Worm (Caenorhabditis elegans) whole organism, L1 larva: ENCODE data around the gene sre-1.

Experiments
- C04F5.9 ChIP-seq: sonication (generic microtip); optimal IDR thresholded peaks from 2 replicates; lab custom pipeline; 2016; ENCODE audit warnings: missing genetic modification characterization, missing compliant biosample characterization
- F16B12.6 ChIP-seq: fragments of 150-350 bp; optimal IDR thresholded peaks from 2 replicates; lab custom pipeline; 2014; ENCODE audit warnings: missing biosample characterization, missing genetic modification characterization
- blmp-1 ChIP-seq: fragments of 150-350 bp; optimal IDR thresholded peaks from 2 replicates; lab custom pipeline; 2014; ENCODE audit warnings: missing biosample characterization, missing genetic modification characterization
- ceh-63 ChIP-seq: fragments of 200-800 bp; sonication (Bioruptor generic); optimal IDR thresholded peaks from 2 replicates; lab custom pipeline; 2018; ENCODE audit warnings: mild to moderate bottlenecking, missing genetic modification characterization, missing compliant biosample characterization
- ceh-8 ChIP-seq: fragments of 200-800 bp; sonication (Bioruptor generic); optimal IDR thresholded peaks from 2 replicates; lab custom pipeline; 2018; ENCODE audit warnings: mild to moderate bottlenecking, missing genetic modification characterization, moderate library complexity, missing compliant biosample characterization
- ceh-88 ChIP-seq: fragments of 200-800 bp; sonication (Bioruptor generic); IDR thresholded peaks from 2 replicates; pipeline ENCODE4 v1.3.6; 2022; ENCODE audit warnings: missing genetic modification characterization, missing compliant biosample characterization
- ceh-90 ChIP-seq: sonication (generic microtip); optimal IDR thresholded peaks from 2 replicates; lab custom pipeline; 2016; ENCODE audit warnings: missing genetic modification characterization, missing compliant biosample characterization
- dpl-1 ChIP-seq, 3 experiments: fragments of 150-350 bp in 2 of 3; sonication (generic microtip) in 1 of 3; optimal IDR thresholded peaks; 2 replicates each; lab custom pipeline; 2014 to 2017; ENCODE audit warnings: missing biosample characterization in 3 of 3, missing genetic modification characterization in 3 of 3, missing genetic modification reagents in 3 of 3
- dsc-1 ChIP-seq: sonication (generic microtip); optimal IDR thresholded peaks from 2 replicates; lab custom pipeline; 2016; ENCODE audit warnings: mild to moderate bottlenecking, missing genetic modification characterization, missing compliant biosample characterization
- efl-1 ChIP-seq, 4 experiments: fragments of 150-350 bp; optimal IDR thresholded peaks in 3 of 4; peaks in 1 of 4; 1 replicate in 1 of 4; 2 replicates in 3 of 4; lab custom pipeline; 2014; ENCODE audit warnings: missing biosample characterization in 2 of 4, missing genetic modification characterization in 2 of 4, missing genetic modification reagents in 2 of 4
- efl-3 ChIP-seq: fragments of 200-800 bp; sonication (Bioruptor generic); optimal IDR thresholded peaks from 2 replicates; lab custom pipeline; 2018; ENCODE audit warnings: mild to moderate bottlenecking, missing genetic modification characterization, missing compliant biosample characterization
- egl-13 ChIP-seq: sonication (generic microtip); optimal IDR thresholded peaks from 2 replicates; lab custom pipeline; 2016; ENCODE audit warnings: missing genotype, missing genetic modification reagents, missing genetic modification characterization, missing compliant biosample characterization
- elt-2 ChIP-seq: sonication (generic microtip); optimal IDR thresholded peaks from 2 replicates; lab custom pipeline; 2016; ENCODE audit warnings: missing genetic modification characterization, mild to moderate bottlenecking, inconsistent platforms, missing compliant biosample characterization, missing genetic modification reagents
- elt-3 ChIP-seq, 6 experiments: fragments of 150-350 bp in 1 of 6; sonication (generic microtip); optimal IDR thresholded peaks; 2 replicates each; lab custom pipeline; 2017 to 2018; ENCODE audit warnings: missing biosample characterization in 6 of 6, missing genetic modification characterization in 6 of 6, inconsistent platforms in 1 of 6
- fkh-8 ChIP-seq: sonication (generic microtip); optimal IDR thresholded peaks from 2 replicates; lab custom pipeline; 2016; ENCODE audit warnings: mild to moderate bottlenecking, missing genetic modification characterization, missing compliant biosample characterization
- fos-1 ChIP-seq: fragments of 150-350 bp; optimal IDR thresholded peaks from 2 replicates; lab custom pipeline; 2014; ENCODE audit warnings: missing biosample characterization, missing genetic modification characterization
- hlh-17 ChIP-seq: fragments of 200-800 bp; sonication (Bioruptor generic); optimal IDR thresholded peaks from 2 replicates; lab custom pipeline; 2018; ENCODE audit warnings: missing genetic modification characterization, mild to moderate bottlenecking, missing compliant biosample characterization, moderate library complexity, borderline replicate concordance
- hlh-4 ChIP-seq: sonication (generic microtip); optimal IDR thresholded peaks from 2 replicates; lab custom pipeline; 2016; ENCODE audit warnings: mild to moderate bottlenecking, missing genetic modification characterization, missing compliant biosample characterization
- lin-13 ChIP-seq: fragments of 150-350 bp; optimal IDR thresholded peaks from 2 replicates; lab custom pipeline; 2014; ENCODE audit warnings: missing biosample characterization, missing genetic modification reagents, missing genetic modification characterization
- lin-15B ChIP-seq: fragments of 150-350 bp; sonication (generic microtip); optimal IDR thresholded peaks from 3 replicates; lab custom pipeline; 2014; ENCODE audit warnings: missing biosample characterization, missing genetic modification characterization
- lir-3 ChIP-seq: sonication (generic microtip); optimal IDR thresholded peaks from 2 replicates; lab custom pipeline; 2016; ENCODE audit warnings: mild to moderate bottlenecking, missing genetic modification characterization, moderate library complexity, missing compliant biosample characterization; ENCODE audit not compliant: poor library complexity
- lsy-2 ChIP-seq, 2 experiments: fragments of 150-350 bp; optimal IDR thresholded peaks; 2 replicates each; lab custom pipeline; 2014; ENCODE audit warnings: missing biosample characterization in 2 of 2, missing genetic modification characterization in 2 of 2
- mef-2 ChIP-seq: fragments of 150-350 bp; optimal IDR thresholded peaks from 2 replicates; lab custom pipeline; 2014; ENCODE audit warnings: missing biosample characterization, missing genetic modification characterization
- mep-1 ChIP-seq: fragments of 150-350 bp; optimal IDR thresholded peaks from 2 replicates; lab custom pipeline; 2014; ENCODE audit warnings: missing biosample characterization, missing genetic modification characterization
- nhr-11 ChIP-seq: fragments of 150-350 bp; optimal IDR thresholded peaks from 2 replicates; lab custom pipeline; 2014; ENCODE audit warnings: missing biosample characterization, missing genetic modification characterization
- nhr-19 ChIP-seq: fragments of 200-800 bp; sonication (Bioruptor generic); conservative IDR thresholded peaks from 2 replicates; pipeline ENCODE4 v1.3.6; 2022; ENCODE audit warnings: missing genetic modification characterization, missing compliant biosample characterization
- nhr-20 ChIP-seq: sonication (generic microtip); optimal IDR thresholded peaks from 2 replicates; lab custom pipeline; 2016; ENCODE audit warnings: mild to moderate bottlenecking, missing genetic modification characterization, missing compliant biosample characterization
- nhr-47 ChIP-seq: sonication (generic microtip); optimal IDR thresholded peaks from 2 replicates; lab custom pipeline; 2016; ENCODE audit warnings: mild to moderate bottlenecking, missing genetic modification characterization, moderate library complexity, missing compliant biosample characterization
- nhr-76 ChIP-seq: sonication (generic microtip); optimal IDR thresholded peaks from 2 replicates; lab custom pipeline; 2017; ENCODE audit warnings: missing biosample characterization, missing genetic modification characterization
- nhr-77 ChIP-seq: fragments of 150-350 bp; optimal IDR thresholded peaks from 2 replicates; lab custom pipeline; 2014; ENCODE audit warnings: missing biosample characterization, missing genetic modification characterization
- nhr-84 ChIP-seq: sonication (generic microtip); optimal IDR thresholded peaks from 2 replicates; lab custom pipeline; 2017; ENCODE audit warnings: missing biosample characterization, missing genetic modification characterization
- nhr-90 ChIP-seq: sonication (generic microtip); optimal IDR thresholded peaks from 2 replicates; lab custom pipeline; 2016; ENCODE audit warnings: mild to moderate bottlenecking, missing genetic modification characterization, missing compliant biosample characterization; ENCODE audit not compliant: poor library complexity
- pax-3 ChIP-seq: fragments of 200-800 bp; sonication (Bioruptor generic); optimal IDR thresholded peaks from 2 replicates; lab custom pipeline; 2018; ENCODE audit warnings: mild to moderate bottlenecking, missing genetic modification characterization, moderate library complexity, missing compliant biosample characterization
- skn-1 ChIP-seq: fragments of 150-350 bp; optimal IDR thresholded peaks from 2 replicates; lab custom pipeline; 2014; ENCODE audit warnings: missing biosample characterization, missing genetic modification characterization
- sptf-1 ChIP-seq: fragments of 150-350 bp; optimal IDR thresholded peaks from 2 replicates; lab custom pipeline; 2014; ENCODE audit warnings: missing biosample characterization, missing genetic modification characterization
- unc-130 ChIP-seq: fragments of 150-350 bp; optimal IDR thresholded peaks from 2 replicates; lab custom pipeline; 2017; ENCODE audit warnings: missing biosample characterization, missing genetic modification characterization, inconsistent platforms
- unc-62 ChIP-seq: fragments of 150-350 bp; optimal IDR thresholded peaks from 2 replicates; lab custom pipeline; 2014; ENCODE audit warnings: missing biosample characterization, missing genetic modification reagents, missing genetic modification characterization
- unc-98 ChIP-seq: fragments of 200-800 bp; sonication (Bioruptor generic); IDR thresholded peaks from 2 replicates; pipeline ENCODE4 v1.3.6; 2022; ENCODE audit warnings: missing genetic modification characterization, missing compliant biosample characterization
- xbp-1 ChIP-seq: sonication (generic microtip); optimal IDR thresholded peaks from 2 replicates; lab custom pipeline; 2016; ENCODE audit warnings: missing genetic modification characterization, missing compliant biosample characterization
- ztf-4 ChIP-seq: fragments of 150-350 bp; optimal IDR thresholded peaks from 2 replicates; lab custom pipeline; 2014; ENCODE audit warnings: missing biosample characterization, missing genetic modification characterization

Gene sre-1

DNA sequence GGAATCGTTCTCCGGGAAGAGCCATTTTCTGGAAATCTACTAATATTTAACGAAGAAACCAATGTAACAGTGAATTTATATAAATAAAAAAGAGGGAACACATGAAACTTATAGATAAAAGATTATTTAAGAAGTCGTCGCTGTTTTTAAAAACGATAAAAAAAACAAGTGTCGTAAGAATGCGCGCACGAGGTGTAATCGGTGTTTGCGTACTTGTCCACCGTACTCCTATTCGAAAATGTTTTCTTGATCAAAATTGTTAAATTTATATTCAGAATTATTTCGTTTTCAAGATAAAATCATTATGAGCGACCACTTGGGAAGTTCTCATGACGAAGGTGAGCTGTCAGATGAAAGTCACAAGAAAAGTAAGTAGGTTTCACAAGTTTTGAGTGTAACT lies 10.5 kb upstream of the sre-1 start, which contains the start of the genes moa-2 and cdk-11.1 (continued):
- TF ChIP-seq elt-3 (tag; optimal IDR thresholded peaks at IDR 0.05; lab: Kevin White, UChicago), result peak in 1 of 6 experiments; percentile 15
- no peak for TF ChIP-seq lin-13
- no peak for TF ChIP-seq lin-15B
- no peak for TF ChIP-seq egl-13
- no peak for TF ChIP-seq ceh-88 (GFP tag; lab: Robert Waterston, UW)
- TF ChIP-seq F16B12.6 (tag; lab: Kevin White, UChicago), result peak; percentile 78
- TF ChIP-seq nhr-47 (tag; lab: Kevin White, UChicago), result no peak
- no peak for TF ChIP-seq fkh-8 (tag; lab: Kevin White, UChicago)
- TF ChIP-seq C04F5.9, result no peak
- TF ChIP-seq nhr-76 (tag; lab: Kevin White, UChicago), result no peak
- TF ChIP-seq nhr-19 (GFP tag; lab: Robert Waterston, UW), result no peak
- no peak for TF ChIP-seq nhr-90
- TF ChIP-seq blmp-1, result peak; percentile 34
- no peak for TF ChIP-seq unc-98 (GFP tag; lab: Robert Waterston, UW)
- TF ChIP-seq hlh-17 (GFP tag; lab: Kevin White, UChicago), result no peak
- no peak for TF ChIP-seq nhr-11 (tag; lab: Kevin White, UChicago)
- no peak for TF ChIP-seq efl-3 (GFP tag; lab: Kevin White, UChicago)
- TF ChIP-seq dpl-1 (GFP tag; optimal IDR thresholded peaks at IDR 0.05; lab: Kevin White, UChicago), result peak; percentile 18 to 51 (median 30)
- no peak for TF ChIP-seq hlh-4 (tag; lab: Kevin White, UChicago)
- TF ChIP-seq ceh-63, result no peak
- TF ChIP-seq nhr-77 (tag; lab: Kevin White, UChicago), result no peak
- no peak for TF ChIP-seq sptf-1 (tag; lab: Kevin White, UChicago)
- peak; percentile 88 to 98 for TF ChIP-seq lsy-2 (tag; optimal IDR thresholded peaks at IDR 0.05; lab: Kevin White, UChicago)
- no peak for TF ChIP-seq pax-3
- TF ChIP-seq nhr-84 (tag; lab: Kevin White, UChicago), result no peak
- TF ChIP-seq lir-3 (tag; lab: Kevin White, UChicago), result no peak
- TF ChIP-seq fos-1 (tag; lab: Kevin White, UChicago), result no peak
- no peak for TF ChIP-seq unc-62 (GFP tag; lab: Kevin White, UChicago)
- TF ChIP-seq mep-1 (tag; lab: Kevin White, UChicago), result peak; percentile 53
- TF ChIP-seq ceh-8 (GFP tag; lab: Kevin White, UChicago), result no peak
- peak; percentile 66 for TF ChIP-seq unc-130 (tag; lab: Kevin White, UChicago)
- TF ChIP-seq skn-1 (tag; lab: Kevin White, UChicago), result peak; percentile 40
- TF ChIP-seq ztf-4 (tag; lab: Kevin White, UChicago), result no peak

DNA sequence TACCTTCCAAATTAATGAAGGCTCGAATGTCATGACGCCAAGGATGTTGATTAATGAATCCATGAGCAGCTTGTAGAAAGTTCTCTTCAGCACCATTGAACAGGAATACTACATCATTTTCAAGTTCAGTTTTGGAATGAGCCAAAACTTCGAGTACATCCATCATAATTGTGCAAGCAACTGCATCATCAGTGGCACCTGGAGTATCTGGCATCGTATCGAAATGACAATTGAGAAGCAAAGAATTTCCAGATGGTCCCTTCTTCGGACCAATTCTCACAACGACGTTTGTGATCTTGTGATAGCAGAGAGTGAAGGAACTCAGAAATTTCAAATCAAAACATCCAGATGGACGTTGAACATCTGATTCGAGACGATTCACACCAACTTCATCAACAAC lies 5.1 kb upstream of the sre-1 start:
- no peak for TF ChIP-seq dpl-1 (GFP tag; optimal IDR thresholded peaks at IDR 0.05; lab: Kevin White, UChicago)

DNA sequence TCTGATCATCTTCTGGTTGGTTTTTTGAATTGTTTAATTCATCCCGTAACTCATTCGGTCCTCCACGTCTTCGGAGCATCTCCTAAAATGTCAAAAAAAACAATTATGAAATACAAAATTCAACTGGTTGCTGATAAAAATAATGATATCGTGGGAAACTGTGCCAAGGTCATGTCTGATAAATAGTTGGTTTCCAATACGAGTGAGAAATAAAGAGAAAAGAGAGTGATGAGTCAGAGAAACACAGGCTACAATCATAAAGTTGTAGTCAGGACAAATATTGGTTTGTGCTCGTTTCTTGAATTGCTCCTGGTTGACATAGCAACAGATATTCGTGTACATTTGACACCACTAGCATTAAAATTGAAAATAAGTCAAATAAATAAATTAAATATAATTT lies 4.4 kb upstream of the sre-1 start, which contains the start of gene B0495.7:
Gene B0495.7, minus strand, starts transcription at position 82 of the 400 bp plus-strand sequence.
- no peak for TF ChIP-seq nhr-20 (tag; lab: Kevin White, UChicago)
- no peak for TF ChIP-seq xbp-1
- TF ChIP-seq efl-1 (optimal IDR thresholded peaks at IDR 0.05; lab: Kevin White, UChicago), result no peak
- TF ChIP-seq efl-1 (GFP tag; optimal IDR thresholded peaks at IDR 0.05 in 1 of 2; lab: Kevin White, UChicago), result peak in 1 of 2 experiments; percentile 56
- TF ChIP-seq elt-2 (tag; lab: Kevin White, UChicago), result peak; percentile 17

DNA sequence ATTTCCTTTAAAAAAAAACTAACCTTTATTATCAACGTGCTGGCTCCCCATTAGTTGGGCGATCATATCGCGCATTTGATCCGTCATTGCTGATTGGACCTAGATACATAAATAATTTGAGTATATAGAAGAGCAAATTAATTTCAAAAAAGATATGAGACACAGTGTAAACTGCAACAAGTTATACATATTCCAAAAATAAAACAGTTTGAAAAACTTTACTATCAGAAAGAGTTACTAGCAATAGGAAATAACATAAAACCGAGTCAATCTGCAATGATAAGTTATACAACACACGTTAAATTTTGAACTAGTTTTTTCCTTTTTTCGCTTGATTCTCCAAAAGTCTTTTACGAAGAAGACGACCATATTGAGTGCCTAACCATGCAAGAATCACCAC lies 2.1 kb upstream of the sre-1 start, which contains the start of gene luc-7L:
Gene luc-7L, minus strand, starts transcription at position 101 of the 400 bp plus-strand sequence.
- no peak for TF ChIP-seq nhr-77 (tag; lab: Kevin White, UChicago)
- no peak for TF ChIP-seq mef-2
- no peak for TF ChIP-seq dsc-1
- TF ChIP-seq ceh-90 (tag; lab: Kevin White, UChicago), result no peak
- no peak for TF ChIP-seq nhr-84 (tag; lab: Kevin White, UChicago)
